Worm (Caenorhabditis elegans) whole organism, L1 larva: ENCODE results near the gene F29C12.6.

Experiments
- C04F5.9 ChIP-seq: sonication (generic microtip); optimal IDR thresholded peaks from 2 replicates; lab custom pipeline; 2016; ENCODE audit warnings: missing genetic modification characterization, missing compliant biosample characterization
- C16A3.4 ChIP-seq: fragments of 150-350 bp; optimal IDR thresholded peaks from 2 replicates; lab custom pipeline; 2014; ENCODE audit warnings: missing biosample characterization, missing genetic modification characterization
- C34B4.2 ChIP-seq: sonication (generic microtip); optimal IDR thresholded peaks from 2 replicates; lab custom pipeline; 2017; ENCODE audit warnings: mild to moderate bottlenecking, missing genetic modification characterization, missing compliant biosample characterization
- Y116A8C.19 ChIP-seq: sonication (generic microtip); optimal IDR thresholded peaks from 2 replicates; lab custom pipeline; 2016; ENCODE audit warnings: missing compliant biosample characterization, missing genetic modification characterization, borderline replicate concordance
- ama-1 ChIP-seq: fragments of 150-350 bp; optimal IDR thresholded peaks from 2 replicates; lab custom pipeline; 2014
- blmp-1 ChIP-seq: fragments of 150-350 bp; optimal IDR thresholded peaks from 2 replicates; lab custom pipeline; 2014; ENCODE audit warnings: missing biosample characterization, missing genetic modification characterization
- ceh-82 ChIP-seq, 3 experiments: fragments of 150-350 bp in 1 of 3; sonication (generic microtip) in 2 of 3; optimal IDR thresholded peaks; 2 replicates each; lab custom pipeline; 2014 to 2017; ENCODE audit warnings: missing biosample characterization in 3 of 3, missing genetic modification characterization in 3 of 3
- ceh-88 ChIP-seq: fragments of 200-800 bp; sonication (Bioruptor generic); IDR thresholded peaks from 2 replicates; pipeline ENCODE4 v1.3.6; 2022; ENCODE audit warnings: missing genetic modification characterization, missing compliant biosample characterization
- ceh-90 ChIP-seq: sonication (generic microtip); optimal IDR thresholded peaks from 2 replicates; lab custom pipeline; 2016; ENCODE audit warnings: missing genetic modification characterization, missing compliant biosample characterization
- dpl-1 ChIP-seq, 3 experiments: fragments of 150-350 bp in 2 of 3; sonication (generic microtip) in 1 of 3; optimal IDR thresholded peaks; 2 replicates each; lab custom pipeline; 2014 to 2017; ENCODE audit warnings: missing biosample characterization in 3 of 3, missing genetic modification characterization in 3 of 3, missing genetic modification reagents in 3 of 3
- efl-1 ChIP-seq, 4 experiments: fragments of 150-350 bp; optimal IDR thresholded peaks in 3 of 4; peaks in 1 of 4; 1 replicate in 1 of 4; 2 replicates in 3 of 4; lab custom pipeline; 2014; ENCODE audit warnings: missing biosample characterization in 2 of 4, missing genetic modification characterization in 2 of 4, missing genetic modification reagents in 2 of 4
- egl-13 ChIP-seq: sonication (generic microtip); optimal IDR thresholded peaks from 2 replicates; lab custom pipeline; 2016; ENCODE audit warnings: missing genotype, missing genetic modification reagents, missing genetic modification characterization, missing compliant biosample characterization
- egl-27 ChIP-seq, 2 experiments: fragments of 150-350 bp in 1 of 2; sonication (generic microtip); optimal IDR thresholded peaks; 3 replicates each; lab custom pipeline; 2017 to 2018; ENCODE audit warnings: missing biosample characterization in 2 of 2, missing genetic modification characterization in 2 of 2, missing genetic modification reagents in 2 of 2
- elt-3 ChIP-seq, 6 experiments: fragments of 150-350 bp in 1 of 6; sonication (generic microtip); optimal IDR thresholded peaks; 2 replicates each; lab custom pipeline; 2017 to 2018; ENCODE audit warnings: missing biosample characterization in 6 of 6, missing genetic modification characterization in 6 of 6, inconsistent platforms in 1 of 6
- grh-1 ChIP-seq: fragments of 200-800 bp; sonication (Bioruptor generic); IDR thresholded peaks from 2 replicates; pipeline ENCODE4 v1.3.6; 2022; ENCODE audit warnings: missing genetic modification reagents, missing genetic modification characterization, missing compliant biosample characterization
- hlh-17 ChIP-seq: fragments of 200-800 bp; sonication (Bioruptor generic); optimal IDR thresholded peaks from 2 replicates; lab custom pipeline; 2018; ENCODE audit warnings: missing genetic modification characterization, mild to moderate bottlenecking, missing compliant biosample characterization, moderate library complexity, borderline replicate concordance
- isw-1 ChIP-seq: fragments of 200-800 bp; sonication (Bioruptor generic); IDR thresholded peaks from 2 replicates; pipeline ENCODE4 v1.3.6; 2022; ENCODE audit warnings: missing genetic modification characterization, missing compliant biosample characterization
- lin-15B ChIP-seq: fragments of 150-350 bp; sonication (generic microtip); optimal IDR thresholded peaks from 3 replicates; lab custom pipeline; 2014; ENCODE audit warnings: missing biosample characterization, missing genetic modification characterization
- lir-3 ChIP-seq: sonication (generic microtip); optimal IDR thresholded peaks from 2 replicates; lab custom pipeline; 2016; ENCODE audit warnings: mild to moderate bottlenecking, missing genetic modification characterization, moderate library complexity, missing compliant biosample characterization; ENCODE audit not compliant: poor library complexity
- lsy-2 ChIP-seq, 2 experiments: fragments of 150-350 bp; optimal IDR thresholded peaks; 2 replicates each; lab custom pipeline; 2014; ENCODE audit warnings: missing biosample characterization in 2 of 2, missing genetic modification characterization in 2 of 2
- mdl-1 ChIP-seq, 2 experiments: fragments of 150-350 bp; optimal IDR thresholded peaks; 2 replicates each; lab custom pipeline; 2014 to 2017; ENCODE audit warnings: missing biosample characterization in 2 of 2, missing genetic modification characterization in 2 of 2, inconsistent platforms in 1 of 2
- mep-1 ChIP-seq: fragments of 150-350 bp; optimal IDR thresholded peaks from 2 replicates; lab custom pipeline; 2014; ENCODE audit warnings: missing biosample characterization, missing genetic modification characterization
- nhr-19 ChIP-seq: fragments of 200-800 bp; sonication (Bioruptor generic); conservative IDR thresholded peaks from 2 replicates; pipeline ENCODE4 v1.3.6; 2022; ENCODE audit warnings: missing genetic modification characterization, missing compliant biosample characterization
- nhr-20 ChIP-seq: sonication (generic microtip); optimal IDR thresholded peaks from 2 replicates; lab custom pipeline; 2016; ENCODE audit warnings: mild to moderate bottlenecking, missing genetic modification characterization, missing compliant biosample characterization
- nhr-237 ChIP-seq: fragments of 150-350 bp; optimal IDR thresholded peaks from 2 replicates; lab custom pipeline; 2014; ENCODE audit warnings: missing biosample characterization, missing genetic modification characterization
- nhr-77 ChIP-seq: fragments of 150-350 bp; optimal IDR thresholded peaks from 2 replicates; lab custom pipeline; 2014; ENCODE audit warnings: missing biosample characterization, missing genetic modification characterization
- nhr-85 ChIP-seq: sonication (generic microtip); peaks from one replicate; lab custom pipeline; 2016; ENCODE audit warnings: missing genetic modification characterization, inconsistent platforms, missing compliant biosample characterization
- pax-3 ChIP-seq: fragments of 200-800 bp; sonication (Bioruptor generic); optimal IDR thresholded peaks from 2 replicates; lab custom pipeline; 2018; ENCODE audit warnings: mild to moderate bottlenecking, missing genetic modification characterization, moderate library complexity, missing compliant biosample characterization
- rnt-1 ChIP-seq: sonication (generic microtip); optimal IDR thresholded peaks from 2 replicates; lab custom pipeline; 2016; ENCODE audit warnings: mild to moderate bottlenecking, missing genetic modification characterization, moderate library complexity, missing compliant biosample characterization
- skn-1 ChIP-seq: fragments of 150-350 bp; optimal IDR thresholded peaks from 2 replicates; lab custom pipeline; 2014; ENCODE audit warnings: missing biosample characterization, missing genetic modification characterization
- snu-23 ChIP-seq: sonication (generic microtip); optimal IDR thresholded peaks from 2 replicates; lab custom pipeline; 2016; ENCODE audit warnings: missing genetic modification characterization, missing compliant biosample characterization
- sox-4 ChIP-seq: sonication (generic microtip); optimal IDR thresholded peaks from 2 replicates; lab custom pipeline; 2016; ENCODE audit warnings: missing genetic modification characterization, missing compliant biosample characterization
- sptf-1 ChIP-seq: fragments of 150-350 bp; optimal IDR thresholded peaks from 2 replicates; lab custom pipeline; 2014; ENCODE audit warnings: missing biosample characterization, missing genetic modification characterization
- sup-37 ChIP-seq: fragments of 200-800 bp; sonication (Bioruptor generic); optimal IDR thresholded peaks from 2 replicates; lab custom pipeline; 2018; ENCODE audit warnings: mild to moderate bottlenecking, missing genetic modification characterization, missing compliant biosample characterization
- tbx-2 ChIP-seq: sonication (generic microtip); optimal IDR thresholded peaks from 2 replicates; lab custom pipeline; 2016; ENCODE audit warnings: missing genetic modification characterization, missing compliant biosample characterization
- unc-86 ChIP-seq: sonication (generic microtip); optimal IDR thresholded peaks from 2 replicates; lab custom pipeline; 2016; ENCODE audit warnings: missing genetic modification characterization, missing compliant biosample characterization
- unc-98 ChIP-seq: fragments of 200-800 bp; sonication (Bioruptor generic); IDR thresholded peaks from 2 replicates; pipeline ENCODE4 v1.3.6; 2022; ENCODE audit warnings: missing genetic modification characterization, missing compliant biosample characterization
- vab-15 ChIP-seq: sonication (generic microtip); optimal IDR thresholded peaks from 2 replicates; lab custom pipeline; 2017; ENCODE audit warnings: missing genotype, mild to moderate bottlenecking, missing genetic modification characterization, missing compliant biosample characterization
- xbp-1 ChIP-seq: sonication (generic microtip); optimal IDR thresholded peaks from 2 replicates; lab custom pipeline; 2016; ENCODE audit warnings: missing genetic modification characterization, missing compliant biosample characterization
- ztf-11 ChIP-seq, 2 experiments: sonication (generic microtip); optimal IDR thresholded peaks; 2 replicates each; lab custom pipeline; 2016 to 2017; ENCODE audit warnings: missing genetic modification characterization in 2 of 2, missing biosample characterization in 1 of 2, missing compliant biosample characterization in 1 of 2

The F29C12.6 gene

DNA sequence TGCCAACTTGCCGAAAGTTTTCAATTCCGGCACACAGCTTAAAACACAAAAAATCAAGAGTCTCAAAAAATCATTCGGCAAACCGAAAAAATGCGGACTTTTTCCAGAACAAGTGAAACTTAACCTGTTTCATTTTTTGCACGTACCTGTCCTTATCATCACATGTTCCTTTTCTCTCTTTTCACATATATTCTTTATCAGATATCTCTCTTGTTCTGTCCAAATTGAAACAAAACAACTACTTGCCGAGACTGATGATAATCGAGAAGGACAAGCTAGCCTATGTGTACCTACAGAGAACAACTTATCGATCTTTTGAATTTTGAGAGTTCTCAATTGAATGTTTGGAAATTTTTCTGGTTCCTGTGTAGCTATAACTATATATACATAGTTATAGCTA lies 20.3 kb downstream of the F29C12.6 start:
- TF ChIP-seq nhr-85 (tag; lab: Kevin White, UChicago) = peak; percentile 6
- no peak for TF ChIP-seq C16A3.4 (tag; lab: Kevin White, UChicago)
- no peak for TF ChIP-seq C04F5.9
- TF ChIP-seq snu-23 (GFP tag; lab: Kevin White, UChicago) = peak; percentile 18
- peak in 2 of 6 experiments; percentile 78 to 91 for TF ChIP-seq elt-3 (tag; optimal IDR thresholded peaks at IDR 0.05; lab: Kevin White, UChicago)
- TF ChIP-seq egl-13 (tag; lab: Kevin White, UChicago) = no peak
- no peak for TF ChIP-seq Y116A8C.19 (tag; lab: Kevin White, UChicago)
- TF ChIP-seq mdl-1 (tag; optimal IDR thresholded peaks at IDR 0.05; lab: Kevin White, UChicago) = no peak
- no peak for TF ChIP-seq C34B4.2 (tag; lab: Kevin White, UChicago)
- TF ChIP-seq isw-1 (GFP tag; lab: Robert Waterston, UW) = no peak
- no peak for TF ChIP-seq ceh-90
- TF ChIP-seq sup-37 (GFP tag; lab: Kevin White, UChicago) = no peak
- peak in 1 of 3 experiments; percentile 4 for TF ChIP-seq dpl-1 (GFP tag; optimal IDR thresholded peaks at IDR 0.05; lab: Kevin White, UChicago)
- 0 out of 2 replicates have a peak, but pooled peaks have one; percentile 18 for TF ChIP-seq nhr-19
- TF ChIP-seq sox-4 (tag; lab: Kevin White, UChicago) = no peak
- TF ChIP-seq nhr-20 (tag; lab: Kevin White, UChicago) = peak; percentile 12
- no peak for TF ChIP-seq nhr-237 (tag; lab: Kevin White, UChicago)
- TF ChIP-seq lin-15B (tag; lab: Kevin White, UChicago) = no peak
- no peak for TF ChIP-seq ztf-11 (tag; optimal IDR thresholded peaks at IDR 0.05; lab: Kevin White, UChicago)
- no peak for TF ChIP-seq lir-3
- TF ChIP-seq tbx-2 (tag; lab: Kevin White, UChicago) = peak; percentile 8
- no peak for TF ChIP-seq unc-98 (GFP tag; lab: Robert Waterston, UW)
- TF ChIP-seq nhr-77 (tag; lab: Kevin White, UChicago) = no peak
- TF ChIP-seq efl-1 (optimal IDR thresholded peaks at IDR 0.05; lab: Kevin White, UChicago) = no peak
- peak in 1 of 2 experiments; percentile 43 for TF ChIP-seq efl-1 (GFP tag; optimal IDR thresholded peaks at IDR 0.05 in 1 of 2; lab: Kevin White, UChicago)
- no peak for TF ChIP-seq rnt-1 (tag; lab: Kevin White, UChicago)
- TF ChIP-seq blmp-1 (tag; lab: Kevin White, UChicago) = peak; percentile 88
- no peak for TF ChIP-seq skn-1 (tag; lab: Kevin White, UChicago)
- TF ChIP-seq vab-15 = no peak
- TF ChIP-seq xbp-1 (tag; lab: Kevin White, UChicago) = no peak
- peak in 1 of 2 experiments; percentile 10 for TF ChIP-seq lsy-2 (tag; optimal IDR thresholded peaks at IDR 0.05; lab: Kevin White, UChicago)

DNA sequence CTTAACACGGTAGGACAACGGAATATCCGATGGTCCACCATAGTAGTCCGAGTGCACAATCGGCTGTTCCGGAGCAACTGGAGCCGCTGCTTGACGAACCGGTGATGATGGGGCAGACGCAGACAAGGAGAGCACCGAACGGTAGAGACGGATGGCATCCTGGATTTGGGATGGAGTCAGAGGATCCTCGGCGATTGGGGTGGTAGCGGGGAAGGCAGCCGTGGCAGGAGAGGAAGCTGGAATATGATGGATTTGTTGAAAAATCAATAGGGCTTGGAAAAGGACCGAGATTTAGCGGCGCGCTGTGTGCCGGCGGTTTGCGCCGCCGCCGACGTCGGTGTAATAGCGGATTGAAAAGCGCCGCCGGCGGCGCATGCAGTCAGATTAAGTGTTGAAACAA lies 22.7 kb downstream of the F29C12.6 start:
- TF ChIP-seq unc-86 (tag; lab: Kevin White, UChicago) (no peak), mep-1 (tag; lab: Kevin White, UChicago) (no peak), lin-15B (tag; lab: Kevin White, UChicago) (no peak), skn-1 (tag; lab: Kevin White, UChicago) (no peak), hlh-17 (GFP tag; lab: Kevin White, UChicago) (no peak), grh-1 (no peak), C04F5.9 (no peak), ama-1 (lab: Kevin White, UChicago) (no peak), pax-3 (no peak), nhr-85 (tag; lab: Kevin White, UChicago) (no peak), dpl-1 (GFP tag; optimal IDR thresholded peaks at IDR 0.05; lab: Kevin White, UChicago) (no peak), ceh-82 (tag; optimal IDR thresholded peaks at IDR 0.05; lab: Kevin White, UChicago) (no peak), blmp-1 (tag; lab: Kevin White, UChicago) (no peak), ceh-88 (no peak), egl-27 (tag; optimal IDR thresholded peaks at IDR 0.05; lab: Kevin White, UChicago) (no peak), sptf-1 (tag; lab: Kevin White, UChicago) (no peak)
